Worm (Caenorhabditis elegans) whole organism, L2 larva: Measurements from ENCODE around the gene col-76.
A peak's percentile ranks its signal among the peaks of the same experiment; 100 is the strongest.

Experiments
- F13H6.1 ChIP-seq: sonication (generic microtip); optimal IDR thresholded peaks from 2 replicates; lab custom pipeline; 2016; ENCODE audit warnings: missing genetic modification characterization, missing compliant biosample characterization
- R02D3.7 ChIP-seq: fragments of 150-350 bp; optimal IDR thresholded peaks from 2 replicates; lab custom pipeline; 2014; ENCODE audit warnings: missing biosample characterization, missing genetic modification characterization
- Y55F3AM.14 ChIP-seq: fragments of 200-800 bp; sonication (Bioruptor generic); optimal IDR thresholded peaks from 2 replicates; lab custom pipeline; 2018; ENCODE audit warnings: mild to moderate bottlenecking, missing genetic modification characterization, missing compliant biosample characterization
- ZK546.5 ChIP-seq: sonication (generic microtip); optimal IDR thresholded peaks from 2 replicates; lab custom pipeline; 2017; ENCODE audit warnings: missing biosample characterization, missing genetic modification characterization
- ceh-16 ChIP-seq: fragments of 150-350 bp; optimal IDR thresholded peaks from 2 replicates; lab custom pipeline; 2014; ENCODE audit warnings: missing biosample characterization, missing genetic modification characterization
- ceh-82 ChIP-seq: fragments of 150-350 bp; optimal IDR thresholded peaks from 2 replicates; lab custom pipeline; 2014; ENCODE audit warnings: missing biosample characterization, missing genetic modification characterization
- dmd-4 ChIP-seq: sonication (generic microtip); optimal IDR thresholded peaks from 2 replicates; lab custom pipeline; 2017; ENCODE audit warnings: missing biosample characterization, missing genetic modification characterization
- fos-1 ChIP-seq: fragments of 150-350 bp; optimal IDR thresholded peaks from 2 replicates; lab custom pipeline; 2014; ENCODE audit warnings: missing biosample characterization, missing genetic modification characterization
- lin-11 ChIP-seq: fragments of 150-350 bp; sonication (generic microtip); optimal IDR thresholded peaks from 2 replicates; lab custom pipeline; 2014; ENCODE audit warnings: missing biosample characterization, missing genetic modification characterization, inconsistent platforms, mixed read lengths
- lin-13 ChIP-seq: fragments of 150-350 bp; optimal IDR thresholded peaks from 2 replicates; lab custom pipeline; 2014; ENCODE audit warnings: missing biosample characterization, missing genetic modification reagents, missing genetic modification characterization
- nhr-10 ChIP-seq: sonication (generic microtip); optimal IDR thresholded peaks from 2 replicates; lab custom pipeline; 2017; ENCODE audit warnings: missing biosample characterization, missing genetic modification characterization
- nhr-21 ChIP-seq: fragments of 150-350 bp; optimal IDR thresholded peaks from 2 replicates; lab custom pipeline; 2014; ENCODE audit warnings: missing biosample characterization, missing genetic modification characterization
- nhr-23 ChIP-seq: fragments of 150-350 bp; optimal IDR thresholded peaks from 2 replicates; lab custom pipeline; 2014; ENCODE audit warnings: missing biosample characterization, missing genetic modification reagents, missing genetic modification characterization
- nhr-6 ChIP-seq: fragments of 150-350 bp; optimal IDR thresholded peaks from 2 replicates; lab custom pipeline; 2014; ENCODE audit warnings: missing biosample characterization, missing genetic modification characterization
- unc-39 ChIP-seq: fragments of 150-350 bp; optimal IDR thresholded peaks from 2 replicates; lab custom pipeline; 2014; ENCODE audit warnings: missing biosample characterization, missing genetic modification characterization
- unc-55 ChIP-seq: fragments of 150-350 bp; sonication (generic microtip); optimal IDR thresholded peaks from 3 replicates; lab custom pipeline; 2014; ENCODE audit warnings: missing biosample characterization, missing genetic modification reagents, missing genetic modification characterization
- zag-1 ChIP-seq: fragments of 150-350 bp; optimal IDR thresholded peaks from 2 replicates; lab custom pipeline; 2014; ENCODE audit warnings: missing biosample characterization, missing genetic modification characterization
- ztf-4 ChIP-seq: fragments of 150-350 bp; optimal IDR thresholded peaks from 2 replicates; lab custom pipeline; 2014; ENCODE audit warnings: missing biosample characterization, missing genetic modification characterization

Gene col-76

ce11 chrII:8249710-8250109, 45.6 kb downstream of the col-76 start:
- TF ChIP-seq ceh-16 (tag; lab: Kevin White, UChicago) (no peak), fos-1 (tag; lab: Kevin White, UChicago) (peak; percentile 20), unc-55 (GFP tag; lab: Kevin White, UChicago) (no peak)
- TF ChIP-seq, all 48 proteins: peak for 1

DNA sequence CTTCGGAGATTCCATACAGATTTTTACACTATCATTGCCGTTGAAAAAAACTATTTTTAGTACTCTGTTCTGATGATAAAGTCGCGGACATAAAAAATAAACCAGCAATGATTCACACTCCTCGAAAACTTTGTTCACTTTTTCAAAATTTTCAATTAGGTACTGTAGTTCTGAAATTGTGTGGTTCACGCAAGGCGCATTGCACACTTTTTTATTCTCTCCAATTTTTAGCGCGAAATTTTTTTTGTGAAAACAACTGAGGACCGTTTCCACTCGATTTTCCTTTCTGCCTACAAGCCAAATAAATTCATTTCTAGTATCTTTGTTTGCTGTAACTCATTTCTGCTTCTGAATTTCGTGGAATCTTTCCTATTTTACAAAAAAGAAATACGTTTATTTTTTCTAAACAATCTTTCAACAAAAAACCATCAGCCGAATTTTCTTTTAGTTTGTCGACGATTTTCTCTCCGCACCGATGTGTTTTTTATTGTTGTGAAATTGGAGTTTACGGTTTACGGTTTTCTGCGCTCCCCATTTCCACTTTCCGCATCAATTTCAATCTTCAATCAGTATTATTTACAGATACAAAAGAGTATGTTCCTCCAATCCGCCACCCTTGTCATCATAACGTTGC, 49.1 kb downstream of the col-76 start, which contains the start of gene F35C11.5:
F35C11.5 (plus strand) TSS at position 584 of the 634 bp plus-strand sequence.
- TF ChIP-seq ceh-82 (tag; lab: Kevin White, UChicago) = no peak
- no peak for TF ChIP-seq lin-11 (tag; lab: Kevin White, UChicago)
- TF ChIP-seq zag-1 (tag; lab: Kevin White, UChicago) = no peak
- TF ChIP-seq nhr-10 = no peak
- TF ChIP-seq, all 48 proteins: peak for 0

DNA sequence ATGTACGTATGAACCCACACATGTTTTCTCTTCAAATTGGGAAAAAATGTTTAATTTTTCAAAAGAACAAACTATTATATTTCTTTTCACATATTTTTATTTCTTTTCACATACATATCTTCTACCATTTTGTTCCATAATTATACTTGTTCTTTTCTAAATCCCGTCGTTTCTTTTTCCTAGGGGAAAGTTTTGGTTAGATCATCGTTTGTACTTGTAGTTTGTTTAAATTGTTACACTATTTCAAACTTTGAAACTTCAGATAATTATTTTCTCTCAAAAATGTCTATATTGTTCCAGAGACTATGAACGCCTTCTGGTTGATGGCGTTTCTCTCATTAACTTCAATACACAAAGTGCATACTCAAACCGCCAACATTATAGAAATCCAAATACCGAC, 51.9 kb downstream of the col-76 start, which contains the start of gene F35C11.7:
F35C11.7 (plus strand) TSS at position 301 of the 400 bp plus-strand sequence.
- no peak for TF ChIP-seq nhr-23 (tag; lab: Kevin White, UChicago)
- TF ChIP-seq lin-13 (GFP tag; lab: Kevin White, UChicago) = no peak
- no peak for TF ChIP-seq nhr-21 (tag; lab: Kevin White, UChicago)
- TF ChIP-seq dmd-4 (tag; lab: Kevin White, UChicago) = no peak
- no peak for TF ChIP-seq ZK546.5 (tag; lab: Kevin White, UChicago)
- no peak for TF ChIP-seq Y55F3AM.14 (GFP tag; lab: Kevin White, UChicago)
- no peak for TF ChIP-seq nhr-6 (tag; lab: Kevin White, UChicago)
- no peak for TF ChIP-seq ztf-4
- TF ChIP-seq ceh-82 (tag; lab: Kevin White, UChicago) = no peak
- TF ChIP-seq unc-55 (GFP tag; lab: Kevin White, UChicago) = no peak
- no peak for TF ChIP-seq F13H6.1
- TF ChIP-seq R02D3.7 (tag; lab: Kevin White, UChicago) = no peak
- TF ChIP-seq unc-39 (tag; lab: Kevin White, UChicago) = no peak
